Worm (Caenorhabditis elegans) whole organism, L4 larva: ENCODE data around the gene irld-18.

Experiments used
- R02D3.7 ChIP-seq: fragments of 150-350 bp; sonication (generic microtip); optimal IDR thresholded peaks from 3 replicates; lab custom pipeline; 2014; ENCODE audit warnings: missing biosample characterization, missing genetic modification characterization
- dpl-1 ChIP-seq: fragments of 150-350 bp; optimal IDR thresholded peaks from 2 replicates; lab custom pipeline; 2014; ENCODE audit warnings: missing biosample characterization, missing genetic modification reagents, missing genetic modification characterization
- lin-13 ChIP-seq: fragments of 150-350 bp; optimal IDR thresholded peaks from 2 replicates; lab custom pipeline; 2014; ENCODE audit warnings: missing biosample characterization, missing genetic modification reagents, missing genetic modification characterization
- madf-9 ChIP-seq: fragments of 200-800 bp; sonication (Bioruptor generic); conservative IDR thresholded peaks from 2 replicates; pipeline ENCODE4 v1.3.6; 2022; ENCODE audit warnings: missing genetic modification reagents, missing genetic modification characterization, missing compliant biosample characterization
- nhr-11 ChIP-seq: fragments of 150-350 bp; optimal IDR thresholded peaks from 2 replicates; lab custom pipeline; 2014; ENCODE audit warnings: missing biosample characterization, missing genetic modification characterization
- nhr-76 ChIP-seq: fragments of 150-350 bp; optimal IDR thresholded peaks from 2 replicates; lab custom pipeline; 2014; ENCODE audit warnings: missing biosample characterization, missing genetic modification characterization
- pha-4 ChIP-seq, 2 experiments: fragments of 150-350 bp in 1 of 2; fragments of 200-800 bp in 1 of 2; sonication (Bioruptor generic) in 1 of 2; IDR thresholded peaks in 1 of 2; optimal IDR thresholded peaks in 1 of 2; 2 replicates each; pipeline versions ENCODE4 v1.3.6 to Lab custom; 2014 to 2022; ENCODE audit warnings: missing genetic modification characterization in 2 of 2, missing genetic modification reagents in 2 of 2, missing biosample characterization in 1 of 2, missing compliant biosample characterization in 1 of 2
- unc-62 ChIP-seq, 3 experiments: fragments of 150-350 bp in 1 of 3; sonication (generic microtip); optimal IDR thresholded peaks in 2 of 3; peaks in 1 of 3; 1 replicate in 1 of 3; 2 replicates in 2 of 3; lab custom pipeline; 2014 to 2017; ENCODE audit warnings: missing biosample characterization in 3 of 3, missing genetic modification characterization in 3 of 3, missing genetic modification reagents in 3 of 3, missing genotype in 1 of 3

DNA sequence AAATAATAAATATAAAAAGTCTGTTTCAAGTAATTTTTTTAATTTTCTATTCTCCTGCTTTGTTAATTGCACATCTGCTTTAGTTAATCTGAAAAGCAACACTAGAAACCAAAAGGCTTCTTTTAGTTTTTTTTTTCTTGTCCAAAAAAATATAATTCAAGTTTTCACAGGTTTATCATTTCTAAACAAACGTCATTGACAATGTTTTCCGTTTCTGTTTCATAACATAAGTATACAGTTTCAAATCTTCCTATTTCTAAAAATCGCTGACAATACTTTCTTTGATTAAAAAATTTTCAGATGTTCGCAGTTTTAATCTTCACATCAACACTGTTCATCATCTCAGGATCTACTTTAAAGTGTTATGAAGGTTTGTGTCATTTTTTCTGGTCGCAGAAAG lies 15.8 kb downstream of the irld-18 start, which contains the start of gene Y57G11B.2:
- TF ChIP-seq R02D3.7 (tag; lab: Kevin White, UChicago) (no peak), nhr-11 (tag; lab: Kevin White, UChicago) (no peak), madf-9 (GFP tag; lab: Robert Waterston, UW) (no peak), nhr-76 (tag; lab: Kevin White, UChicago) (no peak), dpl-1 (GFP tag; lab: Kevin White, UChicago) (no peak), pha-4 (GFP tag; IDR thresholded peaks at IDR 0.05; lab: Robert Waterston, UW) (no peak), pha-4 (tag; optimal IDR thresholded peaks at IDR 0.05; lab: Kevin White, UChicago) (no peak), lin-13 (GFP tag; lab: Kevin White, UChicago) (no peak), unc-62 (GFP tag; optimal IDR thresholded peaks at IDR 0.05 in 1 of 2; lab: Kevin White, UChicago) (no peak), unc-62 (tag; optimal IDR thresholded peaks at IDR 0.05; lab: Kevin White, UChicago) (no peak)
